Worm (Caenorhabditis elegans) whole organism, L4/young adult: ENCODE results near the gene Y110A2AL.2.

Experiments
- W03F9.2 ChIP-seq: fragments of 150-350 bp; optimal IDR thresholded peaks from 2 replicates; lab custom pipeline; 2014; ENCODE audit warnings: missing biosample characterization, missing genetic modification characterization
- dao-5 ChIP-seq: sonication (generic microtip); optimal IDR thresholded peaks from 2 replicates; lab custom pipeline; 2016; ENCODE audit warnings: missing genotype, missing genetic modification characterization, moderate library complexity, missing compliant biosample characterization
- him-1 ChIP-seq: sonication (generic microtip); optimal IDR thresholded peaks from 2 replicates; lab custom pipeline; 2016; ENCODE audit warnings: missing genotype, missing genetic modification reagents, missing genetic modification characterization, missing compliant biosample characterization

- TF ChIP-seq him-1 (tag; lab: Kevin White, UChicago) (no peak), W03F9.2 (tag; lab: Kevin White, UChicago) (no peak), dao-5 (tag; lab: Kevin White, UChicago) (no peak)
Observed at ce11 chrII:2865355-2865754, 2.4 kb upstream of the Y110A2AL.2 start.
